Fruit fly (Drosophila melanogaster): ENCODE data around the gene mew.

DNA sequence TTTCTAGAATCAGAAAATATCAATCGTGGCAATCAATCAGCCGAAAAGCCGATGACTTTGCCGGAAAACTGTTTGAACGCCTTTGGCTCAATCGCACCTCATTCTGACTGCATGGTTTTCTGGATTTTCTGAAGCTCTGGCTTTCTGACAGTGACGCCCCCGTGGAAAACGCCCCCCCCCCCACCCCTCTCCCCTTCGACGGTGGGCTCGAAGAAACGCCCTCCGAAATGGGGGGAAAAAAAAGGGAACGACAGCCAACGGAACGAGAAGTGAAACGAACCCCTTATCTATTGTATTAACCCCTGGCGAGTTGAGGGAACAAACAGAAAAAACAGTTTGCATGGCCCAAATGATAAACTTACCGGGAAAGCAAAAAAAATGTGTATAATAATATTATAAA, 9.8 kb downstream of the mew start:
- no peak for TF ChIP-seq pho (GFP tag; optimal IDR thresholded peaks at IDR 0.05)
- no peak for TF ChIP-seq Blimp-1 (GFP tag; optimal IDR thresholded peaks at IDR 0.05)
- TF ChIP-seq CG17912 (GFP tag; optimal IDR thresholded peaks at IDR 0.05), result no peak
- TF ChIP-seq corto (GFP tag; optimal IDR thresholded peaks at IDR 0.05), result no peak
- TF ChIP-seq CG3407 (GFP tag; optimal IDR thresholded peaks at IDR 0.05), result no peak
- no peak for TF ChIP-seq CG11093 (GFP tag; IDR thresholded peaks at IDR 0.05)
- no peak for TF ChIP-seq Hr39 (optimal IDR thresholded peaks at IDR 0.05)
- TF ChIP-seq ERR (GFP tag; optimal IDR thresholded peaks at IDR 0.05), result no peak
- TF ChIP-seq CG14667 (GFP tag; IDR thresholded peaks at IDR 0.05), result no peak
- TF ChIP-seq Dad (GFP tag; optimal IDR thresholded peaks at IDR 0.05), result no peak
- no peak for TF ChIP-seq Atf6 (GFP tag; IDR thresholded peaks at IDR 0.05)
- no peak for TF ChIP-seq CG3065 (GFP tag; optimal IDR thresholded peaks at IDR 0.05)
